Fruit fly (Drosophila melanogaster) S2 (cell line): ENCODE measurements around the gene CG6569.

Experiments
- CG8478 ChIP-seq: fragments of >200 bp; optimal IDR thresholded peaks from 2 replicates; lab custom pipeline; 2018
- CTCF ChIP-seq, 2 experiments: fragments of >200 bp; optimal IDR thresholded peaks; 2 replicates each; lab custom pipeline; 2018

DNA sequence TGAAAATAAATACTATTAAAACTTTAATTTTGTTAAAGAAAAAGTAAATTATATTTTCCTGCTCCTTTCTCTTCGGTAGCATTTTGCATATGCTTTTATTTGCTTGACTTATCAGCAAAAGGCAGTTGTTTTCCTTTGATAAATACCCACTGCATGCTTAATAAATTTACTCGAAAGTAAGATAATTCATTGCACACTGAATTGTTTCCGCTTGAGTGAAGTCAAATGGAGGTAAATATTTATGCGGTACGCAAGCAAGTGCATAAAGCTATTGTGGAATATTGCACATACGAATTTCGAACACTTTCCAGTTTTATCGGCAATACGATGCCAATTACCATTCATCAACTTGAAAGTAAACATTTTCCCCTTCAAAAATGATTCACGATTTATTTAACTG lies 44.6 kb downstream of the CG6569 start:
- TF ChIP-seq CG8478 (lab: Kevin White, UChicago): no peak
- no peak for TF ChIP-seq CTCF (optimal IDR thresholded peaks at IDR 0.05; lab: Kevin White, UChicago)
